Fruit fly (Drosophila melanogaster): ENCODE measurements around the gene CG9121.

The CG9121 gene

DNA sequence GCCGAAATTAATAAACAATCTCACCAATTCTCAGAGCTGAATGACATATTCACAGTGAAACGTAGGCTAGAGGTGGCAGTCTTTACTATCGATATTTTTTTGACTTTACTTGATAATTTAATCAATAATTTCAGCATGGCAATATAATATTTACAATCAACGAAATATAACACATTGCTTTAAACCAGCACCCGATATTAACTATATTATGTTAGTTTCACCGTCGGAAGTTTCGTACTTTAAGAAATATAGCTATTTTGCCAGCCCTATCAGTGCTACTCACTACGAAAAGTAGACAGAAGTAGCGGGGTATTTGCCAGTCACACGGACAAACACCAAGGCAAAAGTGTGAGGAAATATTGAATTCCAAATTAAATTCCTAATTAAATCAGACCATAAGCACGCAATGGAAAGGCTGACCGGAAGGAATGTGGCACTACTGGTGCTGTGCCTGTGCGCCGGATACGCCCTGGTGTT lies 40.0 kb downstream of the CG9121 start, which contains the start of the genes CG31917, Tfb5 and SelT (continued):
- TF ChIP-seq CG11762 (GFP tag; optimal IDR thresholded peaks at IDR 0.05; ENCODE audit: insufficient read depth) (no peak), vri (GFP tag; optimal IDR thresholded peaks at IDR 0.05) (no peak), CG7368 (GFP tag; optimal IDR thresholded peaks at IDR 0.05) (no peak), achi (GFP tag; optimal IDR thresholded peaks at IDR 0.05) (peak; percentile 33), Lpt (GFP tag; optimal IDR thresholded peaks at IDR 0.05) (no peak), CG32006 (GFP tag; optimal IDR thresholded peaks at IDR 0.05) (no peak), svp (GFP tag) (peak; percentile 86), Sox102F (GFP tag; optimal IDR thresholded peaks at IDR 0.05) (no peak), Gug (GFP tag; IDR thresholded peaks at IDR 0.05) (no peak), Met (GFP tag; optimal IDR thresholded peaks at IDR 0.05) (no peak), Smox (GFP tag; optimal IDR thresholded peaks at IDR 0.05) (peak; percentile 59), CG3032 (tag; optimal IDR thresholded peaks at IDR 0.05) (peak; percentile 48), spab (GFP tag; optimal IDR thresholded peaks at IDR 0.05) (no peak), fkh (GFP tag; optimal IDR thresholded peaks at IDR 0.05) (no peak), CG11902 (GFP tag; optimal IDR thresholded peaks at IDR 0.05) (peak; percentile 1), acj6 (GFP tag; optimal IDR thresholded peaks at IDR 0.05) (peak; percentile 65), CG8319 (GFP tag; optimal IDR thresholded peaks at IDR 0.05) (no peak), Blimp-1 (GFP tag; optimal IDR thresholded peaks at IDR 0.05) (no peak), Hr38 (GFP tag; optimal IDR thresholded peaks at IDR 0.05) (no peak), eg (GFP tag; IDR thresholded peaks at IDR 0.05) (peak; percentile 63; the same call in 2 of the 3 replicates), CG34406 (GFP tag; optimal IDR thresholded peaks at IDR 0.05) (peak; percentile 5), CG10669 (GFP tag; optimal IDR thresholded peaks at IDR 0.05) (no peak), CG3919 (GFP tag; optimal IDR thresholded peaks at IDR 0.05) (no peak), CG10631 (GFP tag; optimal IDR thresholded peaks at IDR 0.05) (no peak), OdsH (GFP tag; optimal IDR thresholded peaks at IDR 0.05) (no peak), net (GFP tag; optimal IDR thresholded peaks at IDR 0.05) (no peak), esn (GFP tag; optimal IDR thresholded peaks at IDR 0.05) (peak; percentile 73), CG8119 (GFP tag; IDR thresholded peaks at IDR 0.05) (no peak), CG6808 (GFP tag; optimal IDR thresholded peaks at IDR 0.05) (no peak), CG31627 (GFP tag; optimal IDR thresholded peaks at IDR 0.05) (peak; percentile 58), dac (GFP tag; optimal IDR thresholded peaks at IDR 0.05) (no peak), CG6276 (GFP tag; optimal IDR thresholded peaks at IDR 0.05) (no peak), cyc (GFP tag; optimal IDR thresholded peaks at IDR 0.05) (peak; percentile 58), fd85E (GFP tag; optimal IDR thresholded peaks at IDR 0.05) (no peak)

DNA sequence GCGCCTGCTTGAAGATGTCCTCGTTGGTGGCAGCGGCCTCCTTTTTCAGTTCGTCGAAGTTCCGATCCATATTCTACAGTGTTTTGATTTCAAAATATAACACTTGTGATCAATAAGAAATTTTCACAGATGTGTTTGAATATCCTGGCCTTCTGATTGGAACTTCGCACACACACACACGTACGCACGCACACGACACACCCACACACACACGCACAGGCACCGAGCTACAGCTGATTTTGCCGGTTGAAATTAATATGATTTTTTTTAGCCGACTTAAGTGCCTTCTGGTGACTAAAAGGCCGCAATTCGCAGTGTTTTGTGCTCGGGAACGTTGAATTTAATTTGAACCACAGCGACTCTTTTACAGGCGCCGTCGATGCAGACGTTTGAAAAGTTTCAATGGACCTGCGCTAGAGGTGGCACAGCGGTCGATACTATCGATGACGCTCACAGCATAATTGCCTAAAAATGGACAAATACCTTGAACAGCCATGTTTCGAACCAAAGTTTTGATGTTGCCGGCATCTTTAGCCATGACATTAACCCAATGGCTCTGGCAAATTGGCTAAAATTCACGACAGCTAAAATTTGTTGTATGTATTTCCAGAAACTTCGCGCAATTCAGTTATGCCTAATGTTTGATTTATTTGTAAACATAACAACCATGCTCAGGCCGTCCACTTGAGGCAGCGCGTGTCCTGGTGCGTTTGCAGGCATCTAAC lies 41.4 kb downstream of the CG9121 start, which contains the start of gene Rtnl1:
Gene Rtnl1, minus strand, starts transcription at position 415 of the 725 bp plus-strand sequence.
- TF ChIP-seq CG8632 (GFP tag; optimal IDR thresholded peaks at IDR 0.05) (no peak), fd85E (GFP tag; optimal IDR thresholded peaks at IDR 0.05) (no peak), esn (GFP tag; optimal IDR thresholded peaks at IDR 0.05) (peak; percentile 54), fkh (GFP tag; optimal IDR thresholded peaks at IDR 0.05) (no peak), CG6792 (GFP tag; optimal IDR thresholded peaks at IDR 0.05) (no peak), Sox14 (GFP tag; optimal IDR thresholded peaks at IDR 0.05) (peak; percentile 23), CG6808 (GFP tag; optimal IDR thresholded peaks at IDR 0.05) (no peak), CG6854 (GFP tag; optimal IDR thresholded peaks at IDR 0.05) (peak; percentile 54), lz (GFP tag; optimal IDR thresholded peaks at IDR 0.05) (peak; percentile 35), CG7368 (GFP tag; optimal IDR thresholded peaks at IDR 0.05) (no peak), CG3032 (tag; optimal IDR thresholded peaks at IDR 0.05) (peak; percentile 17), topi (GFP tag; optimal IDR thresholded peaks at IDR 0.05) (peak; percentile 12), CG32006 (GFP tag; optimal IDR thresholded peaks at IDR 0.05) (no peak), Sox102F (GFP tag; optimal IDR thresholded peaks at IDR 0.05) (no peak), achi (GFP tag; optimal IDR thresholded peaks at IDR 0.05) (no peak), spab (GFP tag; optimal IDR thresholded peaks at IDR 0.05) (no peak), CG15336 (GFP tag; IDR thresholded peaks at IDR 0.05) (0 out of 2 replicates have a peak, but pooled peaks have one; percentile 14), Eip93F (GFP tag; optimal IDR thresholded peaks at IDR 0.05) (no peak), CG6163 (GFP tag; IDR thresholded peaks at IDR 0.05) (no peak), Gug (GFP tag; IDR thresholded peaks at IDR 0.05) (no peak), CG10631 (GFP tag; optimal IDR thresholded peaks at IDR 0.05) (no peak), ss (GFP tag; optimal IDR thresholded peaks at IDR 0.05) (peak in 1 of 2 experiments; percentile 42), CG16779 (tag; optimal IDR thresholded peaks at IDR 0.05) (peak; percentile 1), OdsH (GFP tag; optimal IDR thresholded peaks at IDR 0.05) (no peak), dsx (GFP tag; optimal IDR thresholded peaks at IDR 0.05; ENCODE audit: poor library complexity, severe bottlenecking) (peak; percentile 4), CG9139 (GFP tag; optimal IDR thresholded peaks at IDR 0.05) (no peak), CG3919 (GFP tag; optimal IDR thresholded peaks at IDR 0.05) (peak; percentile 21), CG31627 (GFP tag; optimal IDR thresholded peaks at IDR 0.05) (no peak), net (GFP tag; optimal IDR thresholded peaks at IDR 0.05) (no peak), Hr38 (GFP tag; optimal IDR thresholded peaks at IDR 0.05) (no peak)

All from whole organism, prepupa.